Worm (Caenorhabditis elegans): ENCODE data around the gene klp-17.

- TF ChIP-seq ets-4 (tag; optimal IDR thresholded peaks at IDR 0.05) = no peak
- TF ChIP-seq ceh-45 (GFP tag; IDR thresholded peaks at IDR 0.05) = no peak
- no peak for TF ChIP-seq sox-4 (tag; optimal IDR thresholded peaks at IDR 0.05)
- no peak for TF ChIP-seq fkh-10 (GFP tag; optimal IDR thresholded peaks at IDR 0.05)
- no peak for TF ChIP-seq hlh-30 (tag; optimal IDR thresholded peaks at IDR 0.05; ENCODE audit: insufficient read depth)
- no peak for TF ChIP-seq unc-42 (tag; optimal IDR thresholded peaks at IDR 0.05)
- no peak for TF ChIP-seq pqm-1 (tag; optimal IDR thresholded peaks at IDR 0.05)
- TF ChIP-seq dve-1 (tag; optimal IDR thresholded peaks at IDR 0.05) = no peak
- TF ChIP-seq elt-2 (tag; optimal IDR thresholded peaks at IDR 0.05) = no peak
- no peak for TF ChIP-seq npax-4 (tag; optimal IDR thresholded peaks at IDR 0.05)
- TF ChIP-seq ceh-48 (tag; optimal IDR thresholded peaks at IDR 0.05) = no peak
- no peak for TF ChIP-seq ama-1 (optimal IDR thresholded peaks at IDR 0.05)
- TF ChIP-seq pros-1 (tag; optimal IDR thresholded peaks at IDR 0.05) = no peak
Observed at ce11 chrII:11497365-11497764, 29.9 kb upstream of the klp-17 start, which contains the start of gene B0334.5.

Data from whole organism, late embryonic.